Fruit fly (Drosophila melanogaster) whole organism, adult: Measurements from ENCODE around the gene CG31381.

ENCODE experiments used
- CG11617 ChIP-seq: fragments of 200-800 bp; sonication (Bioruptor generic); optimal IDR thresholded peaks from 2 replicates; lab custom pipeline; 2017; ENCODE audit warnings: mild to moderate bottlenecking, missing biosample characterization, missing genetic modification reagents, missing genetic modification characterization
- CG12768 ChIP-seq: fragments of 200-800 bp; sonication (Bioruptor generic); optimal IDR thresholded peaks from 2 replicates; lab custom pipeline; 2017; ENCODE audit warnings: missing biosample characterization, missing genetic modification characterization, mild to moderate bottlenecking, moderate library complexity, missing genetic modification reagents
- CG14711 ChIP-seq: fragments of 200-800 bp; sonication (Bioruptor generic); optimal IDR thresholded peaks from 2 replicates; lab custom pipeline; 2018; ENCODE audit warnings: missing biosample characterization, mild to moderate bottlenecking, missing genetic modification characterization, moderate library complexity
- CG1620 ChIP-seq: fragments of 200-800 bp; sonication (Bioruptor generic); optimal IDR thresholded peaks from 2 replicates; lab custom pipeline; 2016; ENCODE audit warnings: missing biosample characterization, missing genetic modification characterization
- CG33017 ChIP-seq: fragments of 200-800 bp; sonication (Bioruptor generic); optimal IDR thresholded peaks from 2 replicates; lab custom pipeline; 2018; ENCODE audit warnings: missing biosample characterization, mild to moderate bottlenecking, missing genetic modification characterization, moderate library complexity
- CG5204 ChIP-seq: fragments of 200-800 bp; sonication (Bioruptor generic); optimal IDR thresholded peaks from 2 replicates; lab custom pipeline; 2016; ENCODE audit warnings: missing biosample characterization, missing genetic modification characterization
- CG7045 ChIP-seq: fragments of 200-800 bp; sonication (Bioruptor generic); optimal IDR thresholded peaks from 2 replicates; lab custom pipeline; 2017; ENCODE audit warnings: missing biosample characterization, mild to moderate bottlenecking, missing genetic modification characterization
- CG7101 ChIP-seq: fragments of 200-800 bp; sonication (Bioruptor generic); optimal IDR thresholded peaks from 2 replicates; lab custom pipeline; 2018; ENCODE audit warnings: missing biosample characterization, mild to moderate bottlenecking, missing genetic modification characterization, moderate library complexity
- Clk ChIP-seq: fragments of 200-800 bp; sonication (Bioruptor generic); optimal IDR thresholded peaks from 2 replicates; lab custom pipeline; 2017; ENCODE audit warnings: missing biosample characterization, missing genetic modification characterization
- Crg-1 ChIP-seq: fragments of 200-800 bp; sonication (Bioruptor generic); optimal IDR thresholded peaks from 2 replicates; lab custom pipeline; 2016; ENCODE audit warnings: missing biosample characterization, missing genetic modification characterization
- Hr96 ChIP-seq: fragments of 200-800 bp; sonication (Bioruptor generic); optimal IDR thresholded peaks from 2 replicates; lab custom pipeline; 2016; ENCODE audit warnings: missing biosample characterization, missing genetic modification characterization
- Mnt ChIP-seq: fragments of 200-800 bp; sonication (Bioruptor generic); optimal IDR thresholded peaks from 2 replicates; lab custom pipeline; 2016; ENCODE audit warnings: missing biosample characterization, mild to moderate bottlenecking, missing genetic modification characterization
- bab1 ChIP-seq: fragments of 200-800 bp; sonication (Bioruptor generic); optimal IDR thresholded peaks from 3 replicates; lab custom pipeline; 2019; ENCODE audit warnings: missing biosample characterization, mild to moderate bottlenecking, missing genetic modification characterization, moderate library complexity
- cic ChIP-seq: fragments of 200-800 bp; sonication (Bioruptor generic); optimal IDR thresholded peaks from 2 replicates; lab custom pipeline; 2017; ENCODE audit warnings: missing biosample characterization, mild to moderate bottlenecking, missing genetic modification characterization, moderate library complexity
- cnc ChIP-seq, 2 experiments: fragments of >200 bp; optimal IDR thresholded peaks; 2 replicates each; lab custom pipeline; 2017
- kay ChIP-seq: fragments of 200-800 bp; sonication (Bioruptor generic); peaks from one replicate; lab custom pipeline; 2016; ENCODE audit warnings: missing biosample characterization, missing genetic modification characterization, borderline replicate concordance
- ovo ChIP-seq: fragments of 200-800 bp; sonication (Bioruptor generic); optimal IDR thresholded peaks from 2 replicates; lab custom pipeline; 2016; ENCODE audit warnings: missing biosample characterization, missing genetic modification characterization
- pad ChIP-seq: fragments of 200-800 bp; sonication (Bioruptor generic); optimal IDR thresholded peaks from 3 replicates; lab custom pipeline; 2017; ENCODE audit warnings: missing biosample characterization, missing genetic modification characterization, mild to moderate bottlenecking, moderate library complexity, missing genetic modification reagents
- tj ChIP-seq: fragments of 200-800 bp; sonication (Bioruptor generic); optimal IDR thresholded peaks from 3 replicates; lab custom pipeline; 2017; ENCODE audit warnings: missing biosample characterization, mild to moderate bottlenecking, missing genetic modification characterization, moderate library complexity
- toe ChIP-seq: fragments of 200-800 bp; sonication (Bioruptor generic); optimal IDR thresholded peaks from 2 replicates; lab custom pipeline; 2016; ENCODE audit warnings: missing biosample characterization, missing genetic modification characterization

CG31381 gene

DNA sequence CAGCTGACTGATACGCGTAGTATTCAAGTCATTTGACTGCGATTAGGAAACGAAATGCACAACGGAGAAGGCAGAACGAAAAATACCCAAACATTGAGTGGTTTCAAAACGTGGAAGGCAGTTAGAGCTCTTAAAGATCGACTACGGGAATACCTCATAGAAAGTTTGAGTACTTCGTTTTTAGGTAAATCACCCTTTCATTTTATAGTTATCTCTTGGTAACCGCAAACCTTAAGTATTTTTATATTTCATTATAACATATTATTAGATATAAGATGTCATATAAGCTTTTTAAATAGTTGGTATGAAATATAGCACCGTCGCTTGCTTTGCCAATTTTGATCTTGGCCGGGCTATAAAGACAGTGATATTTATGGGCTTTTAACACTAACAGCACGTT, 31.7 kb upstream of the CG31381 start:
- TF ChIP-seq toe (no peak), CG12768 (GFP tag; lab: Kevin White, UChicago) (no peak), cic (GFP tag; lab: Kevin White, UChicago) (no peak), bab1 (GFP tag; lab: Kevin White, UChicago) (no peak), Mnt (GFP tag; lab: Kevin White, UChicago) (no peak), Crg-1 (GFP tag; lab: Kevin White, UChicago) (no peak), Hr96 (GFP tag; lab: Kevin White, UChicago) (no peak), CG7101 (tag; lab: Kevin White, UChicago) (no peak), tj (no peak), CG14711 (no peak), kay (no peak), Clk (no peak), ovo (GFP tag; lab: Kevin White, UChicago) (no peak), pad (GFP tag; lab: Kevin White, UChicago) (no peak), CG11617 (GFP tag; lab: Kevin White, UChicago) (no peak), CG7045 (GFP tag; lab: Kevin White, UChicago) (no peak), CG5204 (GFP tag; lab: Kevin White, UChicago) (no peak), CG33017 (tag; lab: Kevin White, UChicago) (no peak), CG1620 (GFP tag; lab: Kevin White, UChicago) (no peak), cnc (optimal IDR thresholded peaks at IDR 0.05; lab: Kevin White, UChicago) (no peak)

DNA sequence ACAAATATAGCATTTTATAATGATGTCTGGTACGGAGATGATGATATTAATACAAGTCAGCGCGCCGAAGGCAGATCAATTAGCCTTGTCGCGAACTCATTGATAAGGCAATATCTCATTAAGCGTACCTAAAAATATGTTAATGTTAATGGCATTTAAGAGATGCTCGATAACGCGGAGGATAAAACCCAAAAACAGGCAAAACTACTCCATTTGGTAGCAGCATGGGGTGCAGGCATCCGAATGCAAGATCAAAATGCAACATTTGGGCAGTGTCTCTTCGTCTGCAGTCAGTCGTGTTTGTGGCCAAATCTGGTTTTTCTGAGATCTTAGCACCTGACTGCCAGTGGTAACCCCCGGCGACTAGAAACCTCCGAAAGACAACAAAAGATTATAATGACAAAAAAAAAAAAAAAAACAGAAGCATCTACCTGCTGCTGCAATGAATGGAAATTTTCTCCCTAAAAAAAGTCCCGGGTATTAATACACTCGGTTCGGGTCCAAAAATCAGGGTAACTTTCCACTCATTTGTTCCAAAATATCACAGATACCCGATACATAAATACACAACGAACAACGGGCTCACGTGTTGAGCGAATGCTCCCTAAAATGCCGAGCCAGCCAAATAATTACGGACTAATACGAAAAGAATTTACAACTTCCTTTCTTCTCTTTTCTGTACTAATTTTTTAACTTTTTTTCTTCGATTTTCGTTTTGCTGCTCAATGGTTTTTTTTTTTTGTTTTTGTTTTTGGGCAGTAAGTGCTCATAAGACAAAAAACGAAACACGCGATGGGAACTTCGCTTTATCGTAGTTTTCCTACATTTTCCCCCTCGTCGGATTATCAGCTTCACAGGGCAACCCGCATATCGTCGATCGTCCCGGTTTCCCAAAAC, 30.6 kb upstream of the CG31381 start:
- TF ChIP-seq Clk (no peak), tj (peak; percentile 84)

DNA sequence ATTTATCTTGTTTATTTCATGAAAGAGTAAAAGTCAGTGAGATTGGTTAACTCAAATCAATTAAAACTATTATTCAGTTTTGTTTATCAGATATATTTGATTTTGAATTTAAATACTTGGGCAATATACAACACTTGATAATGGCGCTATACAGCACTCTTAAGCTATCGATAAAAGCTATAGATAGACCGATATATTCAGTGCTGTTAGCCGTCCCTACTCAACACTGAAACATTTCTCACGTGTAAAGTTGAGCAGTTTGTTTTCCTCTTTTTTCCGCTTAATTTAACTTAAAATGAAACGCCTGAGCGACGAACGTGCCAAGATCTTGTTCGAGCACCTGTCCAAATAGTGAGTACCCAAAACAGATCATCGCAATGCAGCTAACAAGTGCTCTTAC, 26.4 kb upstream of the CG31381 start, which contains the start of gene CG7006:
Gene CG7006 (plus strand): TSS at position 208 of the 400 bp plus-strand sequence.
- TF ChIP-seq Hr96 (GFP tag; lab: Kevin White, UChicago) (peak; percentile 76), CG33017 (tag; lab: Kevin White, UChicago) (peak; percentile 60), cnc (optimal IDR thresholded peaks at IDR 0.05; lab: Kevin White, UChicago) (no peak), Clk (peak; percentile 67), CG5204 (GFP tag; lab: Kevin White, UChicago) (peak; percentile 77), Mnt (GFP tag; lab: Kevin White, UChicago) (peak; percentile 97), bab1 (GFP tag; lab: Kevin White, UChicago) (peak; percentile 75), toe (peak; percentile 80), tj (no peak), cic (GFP tag; lab: Kevin White, UChicago) (peak; percentile 43), ovo (GFP tag; lab: Kevin White, UChicago) (peak; percentile 72), CG12768 (GFP tag; lab: Kevin White, UChicago) (peak; percentile 79), CG11617 (GFP tag; lab: Kevin White, UChicago) (peak; percentile 41), Crg-1 (GFP tag; lab: Kevin White, UChicago) (peak; percentile 98), CG1620 (GFP tag; lab: Kevin White, UChicago) (peak; percentile 97), CG14711 (peak; percentile 77), CG7045 (GFP tag; lab: Kevin White, UChicago) (peak; percentile 71), CG7101 (tag; lab: Kevin White, UChicago) (peak; percentile 91), kay (no peak), pad (GFP tag; lab: Kevin White, UChicago) (peak; percentile 88)

- no peak for TF ChIP-seq CG5204 (GFP tag; lab: Kevin White, UChicago)
- no peak for TF ChIP-seq CG14711
- TF ChIP-seq cnc (optimal IDR thresholded peaks at IDR 0.05; lab: Kevin White, UChicago), result peak in 1 of 2 experiments; percentile 28
- TF ChIP-seq pad (GFP tag; lab: Kevin White, UChicago), result no peak
Measured at dm6 chr3R:24851429-24851828, 25.4 kb upstream of the CG31381 start, which contains the start of gene Nct. Gene Nct (plus strand): TSS chr3R:24851601.

DNA sequence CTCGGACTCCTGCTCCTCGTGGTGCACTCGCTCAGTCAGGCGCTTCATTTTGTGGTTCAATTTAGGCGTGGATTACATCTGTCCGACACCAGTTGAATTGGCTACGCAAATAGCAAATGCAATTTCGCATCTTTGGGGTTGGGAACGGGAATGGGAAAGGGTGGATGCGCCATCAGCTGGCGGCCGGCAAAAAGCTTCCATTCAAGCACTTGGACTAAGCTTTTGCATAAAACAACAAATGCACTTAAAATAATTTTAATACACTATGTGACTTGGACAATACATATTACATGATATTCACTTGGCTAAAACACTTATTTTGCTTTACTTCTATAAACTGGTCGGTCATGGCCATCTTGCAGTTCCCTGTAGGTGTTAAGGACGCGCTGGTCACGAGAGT, 20.7 kb upstream of the CG31381 start, which contains the start of gene HDAC11:
Gene HDAC11 (minus strand): TSS at position 101 of the 400 bp plus-strand sequence.
- TF ChIP-seq toe, result no peak
- no peak for TF ChIP-seq CG5204 (GFP tag; lab: Kevin White, UChicago)
- no peak for TF ChIP-seq Hr96 (GFP tag; lab: Kevin White, UChicago)
- TF ChIP-seq tj, result no peak
- TF ChIP-seq kay, result no peak
- TF ChIP-seq cnc (optimal IDR thresholded peaks at IDR 0.05; lab: Kevin White, UChicago), result no peak
- no peak for TF ChIP-seq Clk
- TF ChIP-seq cic (GFP tag; lab: Kevin White, UChicago), result no peak
- no peak for TF ChIP-seq pad (GFP tag; lab: Kevin White, UChicago)
- TF ChIP-seq CG1620 (GFP tag; lab: Kevin White, UChicago), result no peak
- TF ChIP-seq CG12768 (GFP tag; lab: Kevin White, UChicago), result no peak
- TF ChIP-seq CG14711, result no peak
- TF ChIP-seq ovo (GFP tag; lab: Kevin White, UChicago), result no peak
- no peak for TF ChIP-seq CG11617 (GFP tag; lab: Kevin White, UChicago)
- TF ChIP-seq Crg-1 (GFP tag; lab: Kevin White, UChicago), result no peak
- no peak for TF ChIP-seq CG7101 (tag; lab: Kevin White, UChicago)
- no peak for TF ChIP-seq Mnt (GFP tag; lab: Kevin White, UChicago)
- no peak for TF ChIP-seq CG33017 (tag; lab: Kevin White, UChicago)
- no peak for TF ChIP-seq CG7045 (GFP tag; lab: Kevin White, UChicago)

DNA sequence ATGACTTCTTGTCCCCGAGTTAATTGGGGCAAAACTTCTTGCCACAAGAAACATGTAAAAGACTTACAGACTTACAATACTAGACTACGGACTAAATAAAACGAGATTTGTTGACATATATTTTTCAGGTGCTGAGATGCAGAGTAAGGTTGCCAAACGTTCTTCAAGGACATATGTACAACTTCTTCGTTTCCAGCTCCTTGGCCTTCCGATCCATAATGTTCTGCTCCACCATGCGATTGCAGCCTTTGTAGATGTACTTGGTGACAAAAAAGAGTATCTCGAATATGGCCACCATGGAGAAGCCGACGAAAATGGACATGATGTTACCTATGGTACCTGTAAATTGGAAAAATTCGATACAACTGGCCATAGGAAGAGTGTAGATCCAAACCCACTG, 19.4 kb upstream of the CG31381 start, which contains the start of gene CAH4:
Gene CAH4 (minus strand): TSS at position 101 of the 400 bp plus-strand sequence.
- TF ChIP-seq pad (GFP tag; lab: Kevin White, UChicago) (no peak), Hr96 (GFP tag; lab: Kevin White, UChicago) (no peak), CG14711 (no peak), cnc (optimal IDR thresholded peaks at IDR 0.05; lab: Kevin White, UChicago) (no peak), CG1620 (GFP tag; lab: Kevin White, UChicago) (no peak), ovo (GFP tag; lab: Kevin White, UChicago) (no peak), tj (no peak), CG5204 (GFP tag; lab: Kevin White, UChicago) (no peak), CG7045 (GFP tag; lab: Kevin White, UChicago) (no peak), cic (GFP tag; lab: Kevin White, UChicago) (no peak), CG12768 (GFP tag; lab: Kevin White, UChicago) (no peak), Mnt (GFP tag; lab: Kevin White, UChicago) (no peak), Crg-1 (GFP tag; lab: Kevin White, UChicago) (no peak), toe (no peak), Clk (no peak), CG7101 (tag; lab: Kevin White, UChicago) (no peak), kay (no peak), bab1 (GFP tag; lab: Kevin White, UChicago) (no peak), CG11617 (GFP tag; lab: Kevin White, UChicago) (no peak), CG33017 (tag; lab: Kevin White, UChicago) (no peak)
